Fruit fly (Drosophila melanogaster): ENCODE results near the gene Or24a.

- no peak for TF ChIP-seq fd96Ca (GFP tag; IDR thresholded peaks at IDR 0.05)
- no peak for TF ChIP-seq CG32121 (GFP tag; IDR thresholded peaks at IDR 0.05)
- no peak for TF ChIP-seq Ets98B (GFP tag; IDR thresholded peaks at IDR 0.05)
- no peak for TF ChIP-seq rn (GFP tag; IDR thresholded peaks at IDR 0.05)
- no peak for TF ChIP-seq Snoo (tag; optimal IDR thresholded peaks at IDR 0.05)
- TF ChIP-seq D1 (tag; optimal IDR thresholded peaks at IDR 0.05), result no peak
- no peak for TF ChIP-seq CG13204 (GFP tag; optimal IDR thresholded peaks at IDR 0.05)
- TF ChIP-seq gl (tag; optimal IDR thresholded peaks at IDR 0.05), result no peak
Observed at dm6 chr2L:4121402-4121801, 44.5 kb downstream of the Or24a start, which contains the start of gene Sr-CI.

All from whole organism, pupa.